Fruit fly (Drosophila melanogaster) whole organism, pupa: ENCODE measurements around the gene Ephrin.

Experiments
- CG10348 ChIP-seq: fragments of 200-800 bp; sonication (Bioruptor generic); IDR thresholded peaks from 2 replicates; pipeline ENCODE4 v1.3.6; 2022; ENCODE audit warnings: missing biosample characterization, missing genetic modification characterization
- CG12605 ChIP-seq: fragments of 200-800 bp; sonication (Bioruptor generic); IDR thresholded peaks from 2 replicates; pipeline ENCODE4 v1.3.6; 2022; ENCODE audit warnings: missing biosample characterization, missing genetic modification characterization
- CG13204 ChIP-seq: fragments of 200-800 bp; sonication (Bioruptor generic); optimal IDR thresholded peaks from 2 replicates; lab custom pipeline; 2018; ENCODE audit warnings: missing biosample characterization, mild to moderate bottlenecking, missing genetic modification characterization, moderate library complexity
- CG15710 ChIP-seq: fragments of 200-800 bp; sonication (Bioruptor generic); optimal IDR thresholded peaks from 2 replicates; lab custom pipeline; 2018; ENCODE audit warnings: missing biosample characterization, mild to moderate bottlenecking, missing genetic modification characterization, moderate library complexity
- CG17806 ChIP-seq: fragments of 200-800 bp; sonication (Bioruptor generic); optimal IDR thresholded peaks from 2 replicates; lab custom pipeline; 2018; ENCODE audit warnings: missing biosample characterization, mild to moderate bottlenecking, missing genetic modification characterization, moderate library complexity
- CG32121 ChIP-seq: fragments of 200-800 bp; sonication (Bioruptor generic); IDR thresholded peaks from 2 replicates; pipeline ENCODE4 v1.3.6; 2022; ENCODE audit warnings: missing biosample characterization, missing genetic modification characterization
- CG4496 ChIP-seq: fragments of 200-800 bp; sonication (Bioruptor generic); IDR thresholded peaks from 3 replicates; pipeline ENCODE4 v1.3.6; 2022; ENCODE audit warnings: missing biosample characterization, missing genetic modification characterization
- CG8159 ChIP-seq: fragments of 200-800 bp; sonication (Bioruptor generic); optimal IDR thresholded peaks from 3 replicates; lab custom pipeline; 2018; ENCODE audit warnings: missing biosample characterization, mild to moderate bottlenecking, missing genetic modification characterization, moderate library complexity
- CG9948 ChIP-seq: fragments of 200-800 bp; sonication (Bioruptor generic); optimal IDR thresholded peaks from 2 replicates; lab custom pipeline; 2018; ENCODE audit warnings: missing biosample characterization, mild to moderate bottlenecking, missing genetic modification characterization, moderate library complexity
- Pif1A ChIP-seq: fragments of 200-800 bp; sonication (Bioruptor generic); optimal IDR thresholded peaks from 3 replicates; lab custom pipeline; 2016; ENCODE audit warnings: missing biosample characterization, missing genetic modification characterization
- Pif1B ChIP-seq: fragments of 200-800 bp; sonication (Bioruptor generic); optimal IDR thresholded peaks from 3 replicates; lab custom pipeline; 2016; ENCODE audit warnings: missing biosample characterization, missing genetic modification characterization
- fd96Ca ChIP-seq: fragments of 200-800 bp; sonication (Bioruptor generic); IDR thresholded peaks from 3 replicates; pipeline ENCODE4 v1.3.6; 2022; ENCODE audit warnings: missing biosample characterization, missing genetic modification characterization

dm6 chr4:588514-588913 lies 17.0 kb downstream of the Ephrin start:
- no peak for TF ChIP-seq CG4496
- no peak for TF ChIP-seq CG10348 (GFP tag; lab: Robert Waterston, UW)
- no peak for TF ChIP-seq CG15710
- TF ChIP-seq fd96Ca (GFP tag; lab: Robert Waterston, UW), result no peak
- no peak for TF ChIP-seq CG13204 (GFP tag; lab: Kevin White, UChicago)
- TF ChIP-seq CG8159 (tag; lab: Kevin White, UChicago), result no peak
- no peak for TF ChIP-seq Pif1A
- no peak for TF ChIP-seq Pif1B (GFP tag; lab: Kevin White, UChicago)
- no peak for TF ChIP-seq CG32121 (GFP tag; lab: Robert Waterston, UW)
- no peak for TF ChIP-seq CG12605 (GFP tag; lab: Robert Waterston, UW)
- no peak for TF ChIP-seq CG9948 (tag; lab: Kevin White, UChicago)
- no peak for TF ChIP-seq CG17806 (tag; lab: Kevin White, UChicago)
